Worm (Caenorhabditis elegans) whole organism, late embryonic: ENCODE data around the gene catp-6.

ENCODE experiments used
- ets-4 ChIP-seq: sonication (generic microtip); optimal IDR thresholded peaks from 2 replicates; lab custom pipeline; 2016; ENCODE audit warnings: missing genetic modification characterization, missing compliant biosample characterization
- fkh-10 ChIP-seq: fragments of 150-350 bp; optimal IDR thresholded peaks from 2 replicates; lab custom pipeline; 2014; ENCODE audit warnings: missing biosample characterization, missing genetic modification reagents, missing genetic modification characterization
- hlh-15 ChIP-seq: sonication (generic microtip); optimal IDR thresholded peaks from 2 replicates; lab custom pipeline; 2016; ENCODE audit warnings: missing genetic modification characterization, missing compliant biosample characterization
- lim-6 ChIP-seq: sonication (generic microtip); optimal IDR thresholded peaks from 2 replicates; lab custom pipeline; 2016; ENCODE audit warnings: missing genetic modification characterization, missing compliant biosample characterization
- nhr-11 ChIP-seq: fragments of 150-350 bp; optimal IDR thresholded peaks from 2 replicates; lab custom pipeline; 2014; ENCODE audit warnings: missing biosample characterization, missing genetic modification characterization
- pha-2 ChIP-seq: sonication (generic microtip); optimal IDR thresholded peaks from 2 replicates; lab custom pipeline; 2017; ENCODE audit warnings: mild to moderate bottlenecking, missing genetic modification characterization, missing compliant biosample characterization
- sox-4 ChIP-seq: sonication (generic microtip); optimal IDR thresholded peaks from 2 replicates; lab custom pipeline; 2017; ENCODE audit warnings: mild to moderate bottlenecking, missing genetic modification characterization, inconsistent platforms, missing compliant biosample characterization
- tbx-2 ChIP-seq: sonication (generic microtip); optimal IDR thresholded peaks from 2 replicates; lab custom pipeline; 2016; ENCODE audit warnings: missing genetic modification characterization, missing compliant biosample characterization
- unc-55 ChIP-seq: sonication (generic microtip); optimal IDR thresholded peaks from 2 replicates; lab custom pipeline; 2017; ENCODE audit warnings: missing biosample characterization, missing genetic modification reagents, missing genetic modification characterization
- unc-86 ChIP-seq: sonication (generic microtip); optimal IDR thresholded peaks from 2 replicates; lab custom pipeline; 2016; ENCODE audit warnings: missing genetic modification characterization, missing compliant biosample characterization

DNA sequence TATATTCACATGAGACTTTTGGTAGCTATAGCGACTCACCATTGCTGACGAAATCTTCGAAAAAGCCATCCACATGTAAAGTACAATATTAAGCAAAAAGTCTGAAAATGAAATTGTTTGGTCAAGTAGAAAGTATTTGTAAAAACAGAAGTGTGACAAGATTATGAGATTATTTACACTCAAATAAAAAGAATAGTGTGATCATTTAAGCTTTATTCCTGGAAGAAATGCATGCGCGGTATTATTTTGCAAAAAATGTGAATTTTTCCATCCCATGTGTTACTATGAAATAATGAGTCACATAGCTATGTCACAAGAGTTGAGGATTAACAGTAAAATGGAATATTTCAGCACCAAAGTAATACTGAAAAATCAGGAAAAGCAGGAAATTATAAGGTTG, 13.7 kb downstream of the catp-6 start, which contains the start of gene dct-15:
- TF ChIP-seq lim-6 (tag; lab: Kevin White, UChicago) (no peak), sox-4 (no peak), pha-2 (tag; lab: Kevin White, UChicago) (no peak), hlh-15 (no peak), fkh-10 (GFP tag; lab: Kevin White, UChicago) (no peak), ets-4 (tag; lab: Kevin White, UChicago) (no peak), unc-86 (tag; lab: Kevin White, UChicago) (no peak), nhr-11 (tag; lab: Kevin White, UChicago) (no peak), tbx-2 (tag; lab: Kevin White, UChicago) (no peak), unc-55 (no peak)
